Fruit fly (Drosophila melanogaster) whole organism, embryonic: Measurements from ENCODE around the gene CG4452.

Experiments
- Antp ChIP-seq: fragments of 200-800 bp; sonication (Bioruptor generic); optimal IDR thresholded peaks from 3 replicates; lab custom pipeline; 2016; ENCODE audit warnings: missing biosample characterization, missing genetic modification characterization
- B-H1 ChIP-seq: fragments of 200-800 bp; sonication (Bioruptor generic); IDR thresholded peaks from 3 replicates; pipeline ENCODE4 v1.3.6; 2022; ENCODE audit warnings: missing biosample characterization, missing genetic modification characterization
- Bdp1 ChIP-seq: fragments of 200-800 bp; sonication (Bioruptor generic); optimal IDR thresholded peaks from 3 replicates; lab custom pipeline; 2016; ENCODE audit warnings: missing biosample characterization, missing genetic modification characterization
- CG10267 ChIP-seq: fragments of 200-800 bp; sonication (Bioruptor generic); optimal IDR thresholded peaks from 2 replicates; lab custom pipeline; 2018; ENCODE audit warnings: missing biosample characterization, mild to moderate bottlenecking, missing genetic modification characterization, moderate library complexity
- CG10462 ChIP-seq: fragments of 200-800 bp; sonication (Bioruptor generic); optimal IDR thresholded peaks from 2 replicates; lab custom pipeline; 2016; ENCODE audit warnings: missing biosample characterization, missing genetic modification characterization
- CG12391 ChIP-seq: fragments of 200-800 bp; sonication (Bioruptor generic); optimal IDR thresholded peaks from 3 replicates; lab custom pipeline; 2018; ENCODE audit warnings: missing biosample characterization, mild to moderate bottlenecking, missing genetic modification characterization, moderate library complexity
- CG13296 ChIP-seq: fragments of 200-800 bp; sonication (Bioruptor generic); optimal IDR thresholded peaks from 3 replicates; lab custom pipeline; 2018; ENCODE audit warnings: missing biosample characterization, mild to moderate bottlenecking, missing genetic modification characterization
- CG13894 ChIP-seq: fragments of 200-800 bp; sonication (Bioruptor generic); optimal IDR thresholded peaks from 3 replicates; lab custom pipeline; 2018; ENCODE audit warnings: missing biosample characterization, mild to moderate bottlenecking, missing genetic modification characterization, moderate library complexity
- CG15479 ChIP-seq: fragments of 200-800 bp; sonication (Bioruptor generic); optimal IDR thresholded peaks from 3 replicates; lab custom pipeline; 2019; ENCODE audit warnings: missing biosample characterization, mild to moderate bottlenecking, missing genetic modification characterization, moderate library complexity
- CG17359 ChIP-seq: fragments of 200-800 bp; sonication (Bioruptor generic); optimal IDR thresholded peaks from 3 replicates; lab custom pipeline; 2018; ENCODE audit warnings: missing biosample characterization, mild to moderate bottlenecking, missing genetic modification characterization, moderate library complexity
- CG1832 ChIP-seq: fragments of 200-800 bp; sonication (Bioruptor generic); optimal IDR thresholded peaks from 2 replicates; lab custom pipeline; 2017; ENCODE audit warnings: missing biosample characterization, mild to moderate bottlenecking, missing genetic modification characterization, inconsistent platforms
- CG18764 ChIP-seq: fragments of 200-800 bp; sonication (Bioruptor generic); optimal IDR thresholded peaks from 3 replicates; lab custom pipeline; 2016; ENCODE audit warnings: missing biosample characterization, missing genetic modification characterization
- CG2199 ChIP-seq: fragments of 200-800 bp; sonication (Bioruptor generic); IDR thresholded peaks from 3 replicates; pipeline ENCODE4 v1.3.6; 2022; ENCODE audit warnings: missing biosample characterization, missing genetic modification characterization
- CG3281 ChIP-seq: fragments of 200-800 bp; sonication (Bioruptor generic); optimal IDR thresholded peaks from 3 replicates; lab custom pipeline; 2017; ENCODE audit warnings: missing biosample characterization, mild to moderate bottlenecking, missing genetic modification characterization
- CG3995 ChIP-seq: fragments of 200-800 bp; sonication (Bioruptor generic); optimal IDR thresholded peaks from 3 replicates; lab custom pipeline; 2016; ENCODE audit warnings: missing biosample characterization, missing genetic modification characterization
- CG4360 ChIP-seq: fragments of 200-800 bp; sonication (Bioruptor generic); IDR thresholded peaks from 2 replicates; pipeline ENCODE4 v1.3.6; 2022; ENCODE audit warnings: missing biosample characterization, missing genetic modification characterization
- CG6813 ChIP-seq: fragments of 200-800 bp; sonication (Bioruptor generic); optimal IDR thresholded peaks from 2 replicates; lab custom pipeline; 2017; ENCODE audit warnings: missing biosample characterization, missing genetic modification characterization, mild to moderate bottlenecking, moderate library complexity, missing genetic modification reagents
- CG6854 ChIP-seq: fragments of 200-800 bp; sonication (Bioruptor generic); optimal IDR thresholded peaks from 3 replicates; lab custom pipeline; 2017; ENCODE audit warnings: missing biosample characterization, mild to moderate bottlenecking, missing genetic modification characterization
- CG7271 ChIP-seq: fragments of 200-800 bp; sonication (Bioruptor generic); optimal IDR thresholded peaks from 2 replicates; lab custom pipeline; 2018; ENCODE audit warnings: missing biosample characterization, mild to moderate bottlenecking, missing genetic modification characterization, moderate library complexity
- CG8281 ChIP-seq: fragments of 200-800 bp; sonication (Bioruptor generic); optimal IDR thresholded peaks from 2 replicates; lab custom pipeline; 2018; ENCODE audit warnings: missing biosample characterization, mild to moderate bottlenecking, missing genetic modification characterization, moderate library complexity
- CG8765 ChIP-seq: fragments of 200-800 bp; sonication (Bioruptor generic); IDR thresholded peaks from 2 replicates; pipeline ENCODE4 v1.3.6; 2022; ENCODE audit warnings: missing biosample characterization, missing genetic modification characterization
- CG9215 ChIP-seq: fragments of 200-800 bp; sonication (Bioruptor generic); IDR thresholded peaks from 2 replicates; pipeline ENCODE4 v1.3.6; 2022; ENCODE audit warnings: missing biosample characterization, missing genetic modification characterization
- CG9727 ChIP-seq: fragments of 200-800 bp; sonication (Bioruptor generic); optimal IDR thresholded peaks from 3 replicates; lab custom pipeline; 2017; ENCODE audit warnings: missing biosample characterization, mild to moderate bottlenecking, missing genetic modification characterization
- D19A ChIP-seq: fragments of 200-800 bp; optimal IDR thresholded peaks from 3 replicates; lab custom pipeline; 2019; ENCODE audit warnings: missing biosample characterization, mild to moderate bottlenecking, missing genetic modification characterization, moderate library complexity
- Drgx ChIP-seq: fragments of 200-800 bp; sonication (Bioruptor generic); IDR thresholded peaks from 2 replicates; pipeline ENCODE4 v1.3.6; 2022; ENCODE audit warnings: missing biosample characterization, missing genetic modification characterization
- GATAe ChIP-seq: fragments of 200-800 bp; sonication (Bioruptor generic); conservative IDR thresholded peaks from 2 replicates; pipeline ENCODE4 v1.3.6; 2022; ENCODE audit warnings: missing biosample characterization, missing genetic modification characterization
- HLH3B ChIP-seq: fragments of 200-800 bp; sonication (Bioruptor generic); IDR thresholded peaks from 2 replicates; pipeline ENCODE4 v1.3.6; 2022; ENCODE audit warnings: missing biosample characterization, missing genetic modification characterization
- Hr3 ChIP-seq: fragments of 200-800 bp; sonication (Bioruptor generic); optimal IDR thresholded peaks from 3 replicates; lab custom pipeline; 2016; ENCODE audit warnings: missing biosample characterization, missing genetic modification characterization
- Side ChIP-seq: fragments of 200-800 bp; sonication (Bioruptor generic); optimal IDR thresholded peaks from 2 replicates; lab custom pipeline; 2016; ENCODE audit warnings: missing biosample characterization, missing genetic modification characterization
- Six4 ChIP-seq: fragments of 200-800 bp; sonication (Bioruptor generic); optimal IDR thresholded peaks from 2 replicates; lab custom pipeline; 2016; ENCODE audit warnings: missing biosample characterization, missing genetic modification characterization
- Vsx1 ChIP-seq: fragments of 200-800 bp; sonication (Bioruptor generic); optimal IDR thresholded peaks from 2 replicates; lab custom pipeline; 2017; ENCODE audit warnings: missing biosample characterization, mild to moderate bottlenecking, missing genetic modification characterization, missing genetic modification reagents
- bbx ChIP-seq: fragments of 200-800 bp; sonication (Bioruptor generic); IDR thresholded peaks from 2 replicates; pipeline ENCODE4 v1.3.6; 2022; ENCODE audit warnings: missing biosample characterization, missing genetic modification characterization; ENCODE audit not compliant: partially characterized antibody
- bigmax ChIP-seq: fragments of 200-800 bp; sonication (Bioruptor generic); optimal IDR thresholded peaks from 2 replicates; lab custom pipeline; 2018; ENCODE audit warnings: missing biosample characterization, mild to moderate bottlenecking, missing genetic modification characterization
- cato ChIP-seq: fragments of 200-800 bp; sonication (Bioruptor generic); optimal IDR thresholded peaks from 2 replicates; lab custom pipeline; 2016; ENCODE audit warnings: missing biosample characterization, missing genetic modification characterization, borderline replicate concordance
- crp ChIP-seq, 2 experiments: fragments of 200-800 bp; sonication (Bioruptor generic); optimal IDR thresholded peaks; 2 replicates in 1 of 2; 3 replicates in 1 of 2; lab custom pipeline; 2017; ENCODE audit warnings: missing biosample characterization in 2 of 2, missing genetic modification characterization in 2 of 2, mild to moderate bottlenecking in 1 of 2, moderate library complexity in 1 of 2
- gcm ChIP-seq: fragments of 200-800 bp; sonication (Bioruptor generic); optimal IDR thresholded peaks from 2 replicates; lab custom pipeline; 2019; ENCODE audit warnings: missing biosample characterization, mild to moderate bottlenecking, missing genetic modification characterization, moderate library complexity
- gcm2 ChIP-seq: fragments of 200-800 bp; sonication (Bioruptor generic); optimal IDR thresholded peaks from 2 replicates; lab custom pipeline; 2016; ENCODE audit warnings: missing biosample characterization, missing genetic modification characterization
- grau ChIP-seq: fragments of 200-800 bp; optimal IDR thresholded peaks from 3 replicates; lab custom pipeline; 2019; ENCODE audit warnings: missing biosample characterization, mild to moderate bottlenecking, missing genetic modification characterization, moderate library complexity
- gt ChIP-seq: fragments of 200-800 bp; sonication (Bioruptor generic); IDR thresholded peaks from 2 replicates; pipeline ENCODE4 v1.3.6; 2022; ENCODE audit warnings: missing biosample characterization, missing genetic modification characterization
- h ChIP-seq: fragments of >200 bp; optimal IDR thresholded peaks from 2 replicates; lab custom pipeline; 2017
- hbn ChIP-seq: fragments of 200-800 bp; sonication (Bioruptor generic); IDR thresholded peaks from 2 replicates; pipeline ENCODE4 v1.3.6; 2022; ENCODE audit warnings: missing biosample characterization, missing genetic modification characterization; ENCODE audit not compliant: partially characterized antibody
- odd ChIP-seq: fragments of 200-800 bp; sonication (Bioruptor generic); optimal IDR thresholded peaks from 2 replicates; lab custom pipeline; 2017; ENCODE audit warnings: missing biosample characterization, mild to moderate bottlenecking, missing genetic modification characterization
- pho ChIP-seq: fragments of 200-800 bp; sonication (Bioruptor generic); optimal IDR thresholded peaks from 2 replicates; lab custom pipeline; 2016; ENCODE audit warnings: missing biosample characterization, missing genetic modification characterization
- pita ChIP-seq: fragments of 200-800 bp; sonication (Bioruptor generic); optimal IDR thresholded peaks from 2 replicates; lab custom pipeline; 2017; ENCODE audit warnings: missing biosample characterization, mild to moderate bottlenecking, missing genetic modification characterization
- pzg ChIP-seq: fragments of 200-800 bp; sonication (Bioruptor generic); optimal IDR thresholded peaks from 3 replicates; lab custom pipeline; 2018; ENCODE audit warnings: missing biosample characterization, mild to moderate bottlenecking, missing genetic modification characterization, moderate library complexity
- ranshi ChIP-seq: fragments of 200-800 bp; sonication (Bioruptor generic); IDR thresholded peaks from 2 replicates; pipeline ENCODE4 v1.3.6; 2022; ENCODE audit warnings: missing biosample characterization, missing genetic modification characterization
- toy ChIP-seq: fragments of 200-800 bp; sonication (Bioruptor generic); IDR thresholded peaks from 2 replicates; pipeline ENCODE4 v1.3.6; 2022; ENCODE audit warnings: missing biosample characterization, missing genetic modification characterization
- ttk ChIP-seq: fragments of 200-800 bp; sonication (Bioruptor generic); IDR thresholded peaks from 2 replicates; pipeline ENCODE4 v2.1.2; 2022; ENCODE audit warnings: missing biosample characterization, missing genetic modification characterization
- unc-4 ChIP-seq: fragments of 200-800 bp; sonication (Bioruptor generic); IDR thresholded peaks from 2 replicates; pipeline ENCODE4 v1.3.6; 2022; ENCODE audit warnings: missing biosample characterization, missing genetic modification characterization; ENCODE audit not compliant: partially characterized antibody
- vfl ChIP-seq: fragments of 200-800 bp; sonication (Bioruptor generic); optimal IDR thresholded peaks from 2 replicates; lab custom pipeline; 2016; ENCODE audit warnings: missing biosample characterization, missing genetic modification characterization
- wek ChIP-seq: fragments of 200-800 bp; sonication (Bioruptor generic); optimal IDR thresholded peaks from 3 replicates; lab custom pipeline; 2018; ENCODE audit warnings: missing biosample characterization, mild to moderate bottlenecking, missing genetic modification characterization, moderate library complexity

CG4452 gene

dm6 chr3L:9397156-9397555 is 30.0 kb downstream of the CG4452 start (continued):
- TF ChIP-seq CG17359 (tag; lab: Kevin White, UChicago) (peak; percentile 78), gcm (GFP tag; lab: Kevin White, UChicago) (peak; percentile 18), Six4 (no peak), ttk (GFP tag; lab: Robert Waterston, UW) (no peak), CG15479 (peak; percentile 12), CG13296 (GFP tag; lab: Kevin White, UChicago) (peak; percentile 84), Bdp1 (peak; percentile 18), Side (GFP tag; lab: Kevin White, UChicago) (peak; percentile 86), unc-4 (no peak), CG8281 (tag; lab: Kevin White, UChicago) (peak; percentile 32), CG18764 (GFP tag; lab: Kevin White, UChicago) (peak; percentile 48), Hr3 (no peak), HLH3B (GFP tag; lab: Robert Waterston, UW) (peak; percentile 51; the same call in 1 of the 2 replicates), toy (GFP tag; lab: Robert Waterston, UW) (peak; percentile 49; the same call in 1 of the 2 replicates), cato (GFP tag; lab: Kevin White, UChicago) (no peak), CG12391 (tag; lab: Kevin White, UChicago) (peak; percentile 6), CG6854 (GFP tag; lab: Kevin White, UChicago) (peak; percentile 82), GATAe (GFP tag; lab: Robert Waterston, UW) (peak; percentile 23; the same call in 1 of the 2 replicates), CG3995 (GFP tag; lab: Kevin White, UChicago) (peak; percentile 47), gcm2 (GFP tag; lab: Kevin White, UChicago) (no peak), h (lab: Kevin White, UChicago) (no peak), vfl (GFP tag; lab: Kevin White, UChicago) (peak; percentile 19), CG13894 (tag; lab: Kevin White, UChicago) (peak; percentile 80), bbx (GFP tag; lab: Robert Waterston, UW) (no peak), hbn (no peak), CG2199 (GFP tag; lab: Robert Waterston, UW) (peak; percentile 47; the same call in 1 of the 3 replicates), pita (GFP tag; lab: Kevin White, UChicago) (no peak), crp (GFP tag; optimal IDR thresholded peaks at IDR 0.05; lab: Kevin White, UChicago) (no peak), Drgx (GFP tag; lab: Robert Waterston, UW) (peak; percentile 44), CG1832 (no peak), Vsx1 (peak; percentile 83), CG6813 (GFP tag; lab: Kevin White, UChicago) (peak; percentile 90), Antp (GFP tag; lab: Kevin White, UChicago) (peak; percentile 28), CG10462 (GFP tag; lab: Kevin White, UChicago) (no peak), D19A (peak; percentile 19), CG10267 (tag; lab: Kevin White, UChicago) (no peak), bigmax (GFP tag; lab: Kevin White, UChicago) (peak; percentile 27), ranshi (peak; percentile 51; the same call in 1 of the 2 replicates), CG8765 (GFP tag; lab: Robert Waterston, UW) (no peak), grau (peak; percentile 21), pzg (GFP tag; lab: Kevin White, UChicago) (peak; percentile 18), CG7271 (tag; lab: Kevin White, UChicago) (peak; percentile 28), CG4360 (GFP tag; lab: Robert Waterston, UW) (no peak), pho (GFP tag; lab: Kevin White, UChicago) (peak; percentile 43), CG9215 (GFP tag; lab: Robert Waterston, UW) (no peak), gt (no peak), wek (GFP tag; lab: Kevin White, UChicago) (peak; percentile 79), B-H1 (GFP tag; lab: Robert Waterston, UW) (peak; percentile 15; the same call in 1 of the 3 replicates), CG9727 (peak; percentile 69), odd (GFP tag; lab: Kevin White, UChicago) (peak; percentile 47), CG3281 (GFP tag; lab: Kevin White, UChicago) (peak; percentile 91)
